Fruit fly (Drosophila melanogaster): Measurements from ENCODE around the gene CG33290.

CG33290 gene

dm6 chr3L:21529108-21529507, 13.1 kb upstream of the CG33290 start, which contains the start of gene Arv1 (continued):
- peak; percentile 54 for TF ChIP-seq MESR4 (GFP tag; optimal IDR thresholded peaks at IDR 0.05)
- TF ChIP-seq knrl (GFP tag; IDR thresholded peaks at IDR 0.05; ENCODE audit: partially characterized antibody) = no peak
- peak; percentile 59 for TF ChIP-seq MBD-R2 (GFP tag; IDR thresholded peaks at IDR 0.05)
- TF ChIP-seq phol (tag; optimal IDR thresholded peaks at IDR 0.05) = peak; percentile 22
- peak; percentile 61 for TF ChIP-seq CG9797 (GFP tag; optimal IDR thresholded peaks at IDR 0.05)
- no peak for TF ChIP-seq CG14667 (GFP tag; IDR thresholded peaks at IDR 0.05)
- no peak for TF ChIP-seq Dref (GFP tag; IDR thresholded peaks at IDR 0.05)
- peak; percentile 76 for TF ChIP-seq Myb (GFP tag; optimal IDR thresholded peaks at IDR 0.05)

DNA sequence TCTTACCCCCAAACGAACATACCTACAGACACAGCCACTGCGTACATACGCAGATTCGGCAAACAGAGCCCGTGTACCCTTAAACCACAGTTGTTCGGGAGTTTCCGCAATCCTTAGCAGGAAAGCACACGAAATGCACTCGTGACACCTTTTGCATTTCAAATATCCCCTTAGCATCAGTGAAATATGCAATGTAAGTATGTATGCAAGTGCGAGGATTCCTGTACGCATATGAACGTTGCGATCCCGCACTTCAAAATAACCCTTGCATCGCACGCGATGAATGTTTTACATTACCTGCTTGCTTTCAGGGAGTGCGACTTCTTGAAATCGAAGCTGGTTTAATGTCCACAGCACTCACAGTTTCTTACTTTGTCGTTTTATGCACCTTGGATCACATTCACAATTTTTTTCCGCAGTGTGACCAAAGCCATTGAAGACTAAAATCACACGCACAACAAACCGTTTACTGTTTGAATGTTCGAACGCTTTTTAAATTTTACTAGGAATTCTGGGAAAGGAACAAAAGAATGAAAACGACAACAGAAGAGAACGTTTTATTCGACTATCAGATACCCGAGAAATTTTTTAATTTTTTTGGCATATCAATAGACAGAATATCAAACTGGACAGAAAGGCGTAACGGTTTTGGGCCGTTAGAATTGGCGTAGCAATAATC, 8.8 kb upstream of the CG33290 start, which contains the start of gene Mkrn1:
Mkrn1 (minus strand) TSS at position 444 of the 679 bp plus-strand sequence.
- TF ChIP-seq C15 (GFP tag; IDR thresholded peaks at IDR 0.05) (no peak), gro (GFP tag; optimal IDR thresholded peaks at IDR 0.05) (peak; percentile 35), CG10321 (GFP tag; IDR thresholded peaks at IDR 0.05) (no peak), bigmax (GFP tag; optimal IDR thresholded peaks at IDR 0.05) (no peak), CG18476 (GFP tag; optimal IDR thresholded peaks at IDR 0.05) (no peak), eyg (GFP tag; optimal IDR thresholded peaks at IDR 0.05) (no peak), CG3065 (GFP tag; optimal IDR thresholded peaks at IDR 0.05) (no peak), CG7745 (tag; optimal IDR thresholded peaks at IDR 0.05) (no peak), h (optimal IDR thresholded peaks at IDR 0.05) (no peak), ham (GFP tag; IDR thresholded peaks at IDR 0.05) (no peak), Sry-δ (GFP tag; optimal IDR thresholded peaks at IDR 0.05) (peak; percentile 46), cas (GFP tag; IDR thresholded peaks at IDR 0.05) (no peak), CG4360 (GFP tag; IDR thresholded peaks at IDR 0.05) (no peak), CG9215 (GFP tag; IDR thresholded peaks at IDR 0.05) (no peak), CG9609 (GFP tag; optimal IDR thresholded peaks at IDR 0.05) (no peak), dimm (GFP tag; IDR thresholded peaks at IDR 0.05) (no peak), CG2129 (GFP tag; IDR thresholded peaks at IDR 0.05; ENCODE audit: partially characterized antibody) (no peak), pzg (GFP tag; optimal IDR thresholded peaks at IDR 0.05) (peak; percentile 72), sna (GFP tag; IDR thresholded peaks at IDR 0.05; ENCODE audit: partially characterized antibody) (peak; percentile 69), NC2α (GFP tag; optimal IDR thresholded peaks at IDR 0.05) (no peak), CG15479 (GFP tag; optimal IDR thresholded peaks at IDR 0.05) (no peak), Xbp1 (GFP tag; optimal IDR thresholded peaks at IDR 0.05) (no peak), Hr51 (GFP tag; optimal IDR thresholded peaks at IDR 0.05) (no peak), unpg (GFP tag; optimal IDR thresholded peaks at IDR 0.05) (no peak), dpn (GFP tag; optimal IDR thresholded peaks at IDR 0.05) (no peak), tio (GFP tag; optimal IDR thresholded peaks at IDR 0.05) (no peak), br (optimal IDR thresholded peaks at IDR 0.05) (no peak), en (GFP tag; optimal IDR thresholded peaks at IDR 0.05) (no peak), hkb (optimal IDR thresholded peaks at IDR 0.05) (no peak), hkb (GFP tag; IDR thresholded peaks at IDR 0.05) (no peak), CG9437 (GFP tag; optimal IDR thresholded peaks at IDR 0.05) (no peak), dmrt99B (tag; optimal IDR thresholded peaks at IDR 0.05) (no peak), CG4404 (GFP tag; IDR thresholded peaks at IDR 0.05) (no peak), Rfx (GFP tag; IDR thresholded peaks at IDR 0.05) (no peak), Dip3 (GFP tag; optimal IDR thresholded peaks at IDR 0.05) (no peak), chif (GFP tag; optimal IDR thresholded peaks at IDR 0.05) (no peak), nmo (GFP tag; optimal IDR thresholded peaks at IDR 0.05) (peak; percentile 33), sug (tag; optimal IDR thresholded peaks at IDR 0.05) (no peak), ewg (GFP tag; optimal IDR thresholded peaks at IDR 0.05) (no peak), mirr (GFP tag; optimal IDR thresholded peaks at IDR 0.05) (no peak), Pdp1 (GFP tag; optimal IDR thresholded peaks at IDR 0.05) (peak in 1 of 2 experiments; percentile 21), tap (tag; optimal IDR thresholded peaks at IDR 0.05) (no peak)

Measured in whole organism, embryonic.